Worm (Caenorhabditis elegans) whole organism, L4 larva: ENCODE data around the gene com-1.

Source experiments
- F10B5.3 ChIP-seq: sonication (generic microtip); optimal IDR thresholded peaks from 2 replicates; lab custom pipeline; 2016; ENCODE audit warnings: mild to moderate bottlenecking, missing genetic modification characterization, missing compliant biosample characterization
- F26F4.8 ChIP-seq: fragments of 200-800 bp; sonication (Bioruptor generic); conservative IDR thresholded peaks from 2 replicates; pipeline ENCODE4 v1.3.6; 2022; ENCODE audit warnings: missing genetic modification characterization, missing compliant biosample characterization
- F44E2.7 ChIP-seq: fragments of 200-800 bp; sonication (Bioruptor generic); IDR thresholded peaks from 2 replicates; pipeline ENCODE4 v2.1.2; 2022; ENCODE audit warnings: missing genetic modification characterization, missing compliant biosample characterization
- F49E8.2 ChIP-seq: sonication (generic microtip); optimal IDR thresholded peaks from 2 replicates; lab custom pipeline; 2016; ENCODE audit warnings: missing compliant biosample characterization, mild to moderate bottlenecking, missing genetic modification characterization, borderline replicate concordance
- R02D3.7 ChIP-seq: fragments of 150-350 bp; sonication (generic microtip); optimal IDR thresholded peaks from 3 replicates; lab custom pipeline; 2014; ENCODE audit warnings: missing biosample characterization, missing genetic modification characterization
- aha-1 ChIP-seq: fragments of 150-350 bp; peaks from one replicate; lab custom pipeline; 2014; ENCODE audit warnings: missing biosample characterization, missing genetic modification characterization
- ama-1 ChIP-seq: fragments of 150-350 bp; optimal IDR thresholded peaks from 2 replicates; lab custom pipeline; 2014; ENCODE audit warnings: inconsistent platforms, mixed read lengths
- ceh-28 ChIP-seq: fragments of 150-350 bp; optimal IDR thresholded peaks from 2 replicates; lab custom pipeline; 2014; ENCODE audit warnings: missing biosample characterization, missing genetic modification reagents, missing genetic modification characterization
- ceh-82 ChIP-seq: sonication (generic microtip); optimal IDR thresholded peaks from 2 replicates; lab custom pipeline; 2017; ENCODE audit warnings: missing biosample characterization, missing genetic modification characterization
- ces-1 ChIP-seq: fragments of 150-350 bp; sonication (generic microtip); optimal IDR thresholded peaks from 4 replicates; lab custom pipeline; 2014; ENCODE audit warnings: missing biosample characterization, missing genetic modification reagents, missing genetic modification characterization
- ctbp-1 ChIP-seq: fragments of 200-800 bp; sonication (Bioruptor generic); IDR thresholded peaks from 2 replicates; pipeline ENCODE4 v1.3.6; 2022; ENCODE audit warnings: missing genetic modification reagents, missing genetic modification characterization, missing compliant biosample characterization
- daf-19 ChIP-seq: fragments of 200-800 bp; sonication (Bioruptor generic); conservative IDR thresholded peaks from 2 replicates; pipeline ENCODE4 v1.3.6; 2022; ENCODE audit warnings: missing genetic modification characterization, missing compliant biosample characterization
- daf-8 ChIP-seq: fragments of 200-800 bp; sonication (Bioruptor generic); IDR thresholded peaks from 2 replicates; pipeline ENCODE4 v1.3.6; 2022; ENCODE audit warnings: missing genetic modification characterization, missing compliant biosample characterization
- dmd-6 ChIP-seq: fragments of 200-800 bp; sonication (Bioruptor generic); IDR thresholded peaks from 2 replicates; pipeline ENCODE4 v1.3.6; 2022; ENCODE audit warnings: missing genetic modification reagents, missing genetic modification characterization, missing compliant biosample characterization
- dpl-1 ChIP-seq: fragments of 150-350 bp; optimal IDR thresholded peaks from 2 replicates; lab custom pipeline; 2014; ENCODE audit warnings: missing biosample characterization, missing genetic modification reagents, missing genetic modification characterization
- dve-1 ChIP-seq: sonication (generic microtip); optimal IDR thresholded peaks from 2 replicates; lab custom pipeline; 2017; ENCODE audit warnings: antibody characterized with exemption, mild to moderate bottlenecking, missing genetic modification characterization, missing compliant biosample characterization; ENCODE audit not compliant: insufficient read depth
- egl-27 ChIP-seq: sonication (generic microtip); optimal IDR thresholded peaks from 3 replicates; lab custom pipeline; 2017; ENCODE audit warnings: missing biosample characterization, missing genetic modification reagents, missing genetic modification characterization
- egl-43 ChIP-seq: fragments of 200-800 bp; sonication (Bioruptor generic); IDR thresholded peaks from 2 replicates; pipeline ENCODE4 v1.3.6; 2022; ENCODE audit warnings: missing genetic modification reagents, missing genetic modification characterization, missing compliant biosample characterization
- gei-8 ChIP-seq: fragments of 200-800 bp; sonication (Bioruptor generic); optimal IDR thresholded peaks from 2 replicates; lab custom pipeline; 2018; ENCODE audit warnings: mild to moderate bottlenecking, missing genetic modification characterization, missing compliant biosample characterization
- hlh-11 ChIP-seq: fragments of 200-800 bp; sonication (Bioruptor generic); optimal IDR thresholded peaks from 2 replicates; lab custom pipeline; 2018; ENCODE audit warnings: mild to moderate bottlenecking, missing genetic modification characterization, missing compliant biosample characterization
- hlh-30 ChIP-seq: sonication (generic microtip); optimal IDR thresholded peaks from 2 replicates; lab custom pipeline; 2017; ENCODE audit warnings: antibody characterized with exemption, mild to moderate bottlenecking, missing genetic modification characterization, missing compliant biosample characterization; ENCODE audit not compliant: insufficient read depth
- lin-1 ChIP-seq: fragments of 200-800 bp; sonication (Bioruptor generic); IDR thresholded peaks from 2 replicates; pipeline ENCODE4 v1.3.6; 2022; ENCODE audit warnings: missing genetic modification reagents, missing genetic modification characterization, missing compliant biosample characterization
- lin-13 ChIP-seq: fragments of 150-350 bp; optimal IDR thresholded peaks from 2 replicates; lab custom pipeline; 2014; ENCODE audit warnings: missing biosample characterization, missing genetic modification reagents, missing genetic modification characterization
- lin-38 ChIP-seq: fragments of 200-800 bp; sonication (Bioruptor generic); IDR thresholded peaks from 2 replicates; pipeline ENCODE4 v1.3.6; 2022; ENCODE audit warnings: missing genetic modification reagents, missing genetic modification characterization, missing compliant biosample characterization
- lin-39 ChIP-seq: fragments of 150-350 bp; optimal IDR thresholded peaks from 2 replicates; lab custom pipeline; 2014; ENCODE audit warnings: missing biosample characterization, missing genetic modification reagents, missing genetic modification characterization
- lsy-2 ChIP-seq, 2 experiments: fragments of 150-350 bp in 1 of 2; sonication (generic microtip) in 1 of 2; optimal IDR thresholded peaks; 2 replicates each; lab custom pipeline; 2014 to 2017; ENCODE audit warnings: missing biosample characterization in 2 of 2, missing genetic modification characterization in 2 of 2
- mep-1 ChIP-seq: fragments of 150-350 bp; sonication (generic microtip); optimal IDR thresholded peaks from 3 replicates; lab custom pipeline; 2014; ENCODE audit warnings: missing biosample characterization, missing genetic modification characterization
- mes-2 ChIP-seq: sonication (generic microtip); optimal IDR thresholded peaks from 2 replicates; lab custom pipeline; 2016; ENCODE audit warnings: missing genotype, mild to moderate bottlenecking, missing genetic modification characterization, missing compliant biosample characterization; ENCODE audit not compliant: poor library complexity, severe bottlenecking
- mxl-2 ChIP-seq: fragments of 200-800 bp; sonication (Bioruptor generic); conservative IDR thresholded peaks from 2 replicates; pipeline ENCODE4 v1.3.6; 2022; ENCODE audit warnings: missing genetic modification reagents, missing genetic modification characterization, missing compliant biosample characterization
- mxl-3 ChIP-seq: fragments of 200-800 bp; sonication (Bioruptor generic); optimal IDR thresholded peaks from 2 replicates; lab custom pipeline; 2018; ENCODE audit warnings: mild to moderate bottlenecking, missing genetic modification characterization, missing compliant biosample characterization
- nhr-102 ChIP-seq: sonication (generic microtip); optimal IDR thresholded peaks from 2 replicates; lab custom pipeline; 2016; ENCODE audit warnings: mild to moderate bottlenecking, missing genetic modification characterization, moderate library complexity, missing compliant biosample characterization
- nhr-11 ChIP-seq: fragments of 150-350 bp; optimal IDR thresholded peaks from 2 replicates; lab custom pipeline; 2014; ENCODE audit warnings: missing biosample characterization, missing genetic modification characterization
- nhr-6 ChIP-seq: fragments of 150-350 bp; optimal IDR thresholded peaks from 2 replicates; lab custom pipeline; 2014; ENCODE audit warnings: missing biosample characterization, missing genetic modification characterization
- rbr-2 ChIP-seq: sonication (generic microtip); optimal IDR thresholded peaks from 2 replicates; lab custom pipeline; 2016; ENCODE audit warnings: missing genotype, missing genetic modification characterization, missing compliant biosample characterization
- set-16 ChIP-seq: fragments of 200-800 bp; sonication (Bioruptor generic); IDR thresholded peaks from 2 replicates; pipeline ENCODE4 v1.3.6; 2022; ENCODE audit warnings: missing genetic modification reagents, missing genetic modification characterization, missing compliant biosample characterization
- snpc-1.2 ChIP-seq: fragments of 200-800 bp; sonication (Bioruptor generic); IDR thresholded peaks from 2 replicates; pipeline ENCODE4 v1.3.6; 2022; ENCODE audit warnings: missing genetic modification reagents, missing genetic modification characterization, missing compliant biosample characterization
- snpc-4 ChIP-seq: fragments of 150-350 bp; optimal IDR thresholded peaks from 2 replicates; lab custom pipeline; 2014; ENCODE audit warnings: missing biosample characterization, missing genetic modification characterization
- spr-1 ChIP-seq: sonication (generic microtip); optimal IDR thresholded peaks from 2 replicates; lab custom pipeline; 2016; ENCODE audit warnings: mild to moderate bottlenecking, missing genetic modification characterization, missing compliant biosample characterization
- unc-39 ChIP-seq: sonication (generic microtip); optimal IDR thresholded peaks from 2 replicates; lab custom pipeline; 2017; ENCODE audit warnings: missing biosample characterization, missing genetic modification characterization
- unc-62 ChIP-seq, 3 experiments: fragments of 150-350 bp in 1 of 3; sonication (generic microtip); optimal IDR thresholded peaks in 2 of 3; peaks in 1 of 3; 1 replicate in 1 of 3; 2 replicates in 2 of 3; lab custom pipeline; 2014 to 2017; ENCODE audit warnings: missing biosample characterization in 3 of 3, missing genetic modification characterization in 3 of 3, missing genetic modification reagents in 3 of 3, missing genotype in 1 of 3
- vab-7 ChIP-seq: fragments of 200-800 bp; sonication (Bioruptor generic); IDR thresholded peaks from 2 replicates; pipeline ENCODE4 v1.3.6; 2022; ENCODE audit warnings: missing genetic modification reagents, missing genetic modification characterization, missing compliant biosample characterization
- zag-1 ChIP-seq: fragments of 150-350 bp; optimal IDR thresholded peaks from 2 replicates; lab custom pipeline; 2014; ENCODE audit warnings: missing biosample characterization, missing genetic modification characterization
- zip-2 ChIP-seq: fragments of 150-350 bp; optimal IDR thresholded peaks from 2 replicates; lab custom pipeline; 2014; ENCODE audit warnings: missing biosample characterization, missing genetic modification characterization

Gene com-1

DNA sequence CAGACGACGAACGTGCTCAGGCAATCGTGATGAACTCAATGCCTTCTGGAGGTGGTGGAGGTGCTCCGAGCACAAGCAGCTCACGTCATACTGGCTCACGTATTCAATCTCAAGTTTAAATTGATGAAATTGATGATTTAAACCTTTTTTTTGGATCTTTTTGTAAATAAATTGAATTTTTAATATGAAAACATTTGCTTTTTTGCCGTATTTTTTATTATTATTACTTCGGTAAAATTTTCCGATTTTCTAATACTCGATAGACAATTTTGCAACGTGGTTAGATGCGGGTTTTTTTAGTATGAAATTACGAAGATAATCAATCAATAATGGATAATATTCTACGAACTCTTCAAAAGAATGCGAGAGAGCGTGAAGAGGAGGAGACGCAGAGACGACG, 38.2 kb upstream of the com-1 start, which contains the start of gene oxi-1:
Gene oxi-1 (plus strand): TSS at position 301 of the 400 bp plus-strand sequence.
- no peak for TF ChIP-seq nhr-6 (tag; lab: Kevin White, UChicago)
- no peak for TF ChIP-seq dpl-1 (GFP tag; lab: Kevin White, UChicago)

ce11 chrIII:10861375-10861774, 34.8 kb upstream of the com-1 start:
- TF ChIP-seq ceh-28 (tag; lab: Kevin White, UChicago) = peak; percentile 90
- peak in 1 of 2 experiments; percentile 86 for TF ChIP-seq unc-62 (GFP tag; optimal IDR thresholded peaks at IDR 0.05 in 1 of 2; lab: Kevin White, UChicago)
- TF ChIP-seq unc-62 (tag; optimal IDR thresholded peaks at IDR 0.05; lab: Kevin White, UChicago) = no peak
- TF ChIP-seq lin-1 (GFP tag; lab: Robert Waterston, UW) = no peak

- TF ChIP-seq F10B5.3 (tag; lab: Kevin White, UChicago) (no peak), set-16 (GFP tag; lab: Robert Waterston, UW) (peak; percentile 91), egl-43 (GFP tag; lab: Robert Waterston, UW) (0 out of 2 replicates have a peak, but pooled peaks have one; percentile 36)
Measured at ce11 chrIII:10867086-10867485, 29.1 kb upstream of the com-1 start.

- TF ChIP-seq ctbp-1 (GFP tag; lab: Robert Waterston, UW) = no peak
- TF ChIP-seq hlh-11 = no peak
- no peak for TF ChIP-seq R02D3.7 (tag; lab: Kevin White, UChicago)
- TF ChIP-seq zag-1 (tag; lab: Kevin White, UChicago) = no peak
- TF ChIP-seq hlh-30 (tag; lab: Kevin White, UChicago) = peak; percentile 12
- peak; percentile 64 for TF ChIP-seq mes-2 (tag; lab: Kevin White, UChicago)
- TF ChIP-seq egl-27 (tag; lab: Kevin White, UChicago) = no peak
- TF ChIP-seq daf-19 = no peak
- no peak for TF ChIP-seq daf-8 (GFP tag; lab: Robert Waterston, UW)
- TF ChIP-seq mxl-2 = no peak
- TF ChIP-seq ces-1 (GFP tag; lab: Kevin White, UChicago) = no peak
- no peak for TF ChIP-seq mxl-3
- TF ChIP-seq F26F4.8 (GFP tag; lab: Robert Waterston, UW) = no peak
- TF ChIP-seq spr-1 (tag; lab: Kevin White, UChicago) = no peak
- TF ChIP-seq snpc-1.2 (GFP tag; lab: Robert Waterston, UW) = no peak
- TF ChIP-seq dmd-6 = peak; percentile 28; the same call in 1 of the 2 replicates
- no peak for TF ChIP-seq ama-1 (lab: Kevin White, UChicago)
- no peak for TF ChIP-seq nhr-6 (tag; lab: Kevin White, UChicago)
- peak; percentile 25 for TF ChIP-seq aha-1 (tag; lab: Kevin White, UChicago)
- TF ChIP-seq ceh-28 (tag; lab: Kevin White, UChicago) = peak; percentile 50
- TF ChIP-seq dve-1 (tag; lab: Kevin White, UChicago) = peak; percentile 17
- TF ChIP-seq nhr-102 (tag; lab: Kevin White, UChicago) = no peak
- TF ChIP-seq snpc-4 (tag; lab: Kevin White, UChicago) = no peak
- TF ChIP-seq dpl-1 (GFP tag; lab: Kevin White, UChicago) = peak; percentile 53
- no peak for TF ChIP-seq rbr-2 (tag; lab: Kevin White, UChicago)
- no peak for TF ChIP-seq ceh-82 (tag; lab: Kevin White, UChicago)
- peak in 1 of 2 experiments; percentile 45 for TF ChIP-seq lsy-2 (tag; optimal IDR thresholded peaks at IDR 0.05; lab: Kevin White, UChicago)
- TF ChIP-seq lin-39 (tag; lab: Kevin White, UChicago) = no peak
- TF ChIP-seq zip-2 (tag; lab: Kevin White, UChicago) = no peak
- no peak for TF ChIP-seq gei-8 (GFP tag; lab: Kevin White, UChicago)
- TF ChIP-seq unc-39 = no peak
- no peak for TF ChIP-seq vab-7 (GFP tag; lab: Robert Waterston, UW)
- TF ChIP-seq lin-38 = peak; percentile 35
- TF ChIP-seq egl-43 (GFP tag; lab: Robert Waterston, UW) = no peak
- no peak for TF ChIP-seq F49E8.2 (tag; lab: Kevin White, UChicago)
- peak; percentile 31 for TF ChIP-seq mep-1 (tag; lab: Kevin White, UChicago)
- TF ChIP-seq F44E2.7 = no peak
- TF ChIP-seq lin-13 (GFP tag; lab: Kevin White, UChicago) = no peak
- TF ChIP-seq nhr-11 (tag; lab: Kevin White, UChicago) = peak; percentile 5
- TF ChIP-seq, all 104 proteins: peak for 11
Measured at ce11 chrIII:10868653-10869392, 27.3 kb upstream of the com-1 start, which contains the start of the genes cey-4 and vps-50. Gene cey-4, minus strand, starts transcription at chrIII:10868703. Gene vps-50, plus strand, starts transcription at chrIII:10869193.
